Worm (Caenorhabditis elegans) whole organism, young adult: Measurements from ENCODE around the gene T16G12.10.

Experiments used
- F22D6.2 ChIP-seq: sonication (generic microtip); optimal IDR thresholded peaks from 2 replicates; lab custom pipeline; 2016; ENCODE audit warnings: mild to moderate bottlenecking, missing genetic modification characterization, missing compliant biosample characterization
- F33H1.4 ChIP-seq: fragments of 200-800 bp; sonication (Bioruptor generic); IDR thresholded peaks from 2 replicates; pipeline ENCODE4 v1.3.6; 2022; ENCODE audit warnings: missing genetic modification reagents, missing genetic modification characterization, missing compliant biosample characterization
- F37B4.10 ChIP-seq: fragments of 200-800 bp; sonication (Bioruptor generic); IDR thresholded peaks from 2 replicates; pipeline ENCODE4 v1.3.6; 2022; ENCODE audit warnings: missing genetic modification characterization, missing compliant biosample characterization
- F39B2.1 ChIP-seq: fragments of 200-800 bp; sonication (Bioruptor generic); IDR thresholded peaks from 2 replicates; pipeline ENCODE4 v1.3.6; 2022; ENCODE audit warnings: missing genetic modification reagents, missing genetic modification characterization, missing compliant biosample characterization
- F52B5.7 ChIP-seq: sonication (generic microtip); optimal IDR thresholded peaks from 2 replicates; lab custom pipeline; 2016; ENCODE audit warnings: mild to moderate bottlenecking, missing genetic modification characterization, missing compliant biosample characterization
- F57A8.1 ChIP-seq: fragments of 200-800 bp; sonication (Bioruptor generic); optimal IDR thresholded peaks from 2 replicates; lab custom pipeline; 2018; ENCODE audit warnings: mild to moderate bottlenecking, missing genetic modification characterization, moderate library complexity, missing compliant biosample characterization
- K11D2.4 ChIP-seq: fragments of 200-800 bp; sonication (Bioruptor generic); IDR thresholded peaks from 2 replicates; pipeline ENCODE4 v1.3.6; 2022; ENCODE audit warnings: missing genetic modification reagents, missing genetic modification characterization, missing compliant biosample characterization
- T07F8.4 ChIP-seq: sonication (generic microtip); optimal IDR thresholded peaks from 2 replicates; lab custom pipeline; 2016; ENCODE audit warnings: mild to moderate bottlenecking, missing genetic modification characterization, moderate library complexity, missing compliant biosample characterization
- akir-1 ChIP-seq: fragments of 200-800 bp; sonication (Bioruptor generic); optimal IDR thresholded peaks from 2 replicates; lab custom pipeline; 2018; ENCODE audit warnings: mild to moderate bottlenecking, missing genetic modification characterization, moderate library complexity, missing compliant biosample characterization
- aptf-2 ChIP-seq: fragments of 200-800 bp; sonication (Bioruptor generic); conservative IDR thresholded peaks from 2 replicates; pipeline ENCODE4 v1.3.6; 2022; ENCODE audit warnings: missing genetic modification reagents, missing genetic modification characterization, missing compliant biosample characterization
- atf-7 ChIP-seq: sonication (generic microtip); optimal IDR thresholded peaks from 2 replicates; lab custom pipeline; 2017; ENCODE audit warnings: mild to moderate bottlenecking, missing genetic modification characterization, missing compliant biosample characterization
- attf-5 ChIP-seq: fragments of 200-800 bp; sonication (Bioruptor generic); optimal IDR thresholded peaks from 2 replicates; lab custom pipeline; 2018; ENCODE audit warnings: mild to moderate bottlenecking, missing genetic modification characterization, missing compliant biosample characterization
- bed-1 ChIP-seq: fragments of 200-800 bp; sonication (Bioruptor generic); IDR thresholded peaks from 2 replicates; pipeline ENCODE4 v1.3.6; 2022; ENCODE audit warnings: missing genetic modification reagents, missing genetic modification characterization, missing compliant biosample characterization
- bed-2 ChIP-seq: fragments of 200-800 bp; sonication (Bioruptor generic); IDR thresholded peaks from 2 replicates; pipeline ENCODE4 v1.3.6; 2022; ENCODE audit warnings: missing genetic modification reagents, missing genetic modification characterization, missing compliant biosample characterization
- ccch-3 ChIP-seq: fragments of 200-800 bp; sonication (Bioruptor generic); optimal IDR thresholded peaks from 2 replicates; lab custom pipeline; 2018; ENCODE audit warnings: mild to moderate bottlenecking, missing genetic modification characterization, missing compliant biosample characterization
- ceh-27 ChIP-seq: fragments of 200-800 bp; sonication (Bioruptor generic); optimal IDR thresholded peaks from 2 replicates; lab custom pipeline; 2018; ENCODE audit warnings: mild to moderate bottlenecking, missing genetic modification characterization, moderate library complexity, missing compliant biosample characterization
- dpff-1 ChIP-seq: sonication (generic microtip); optimal IDR thresholded peaks from 2 replicates; lab custom pipeline; 2017; ENCODE audit warnings: mild to moderate bottlenecking, missing genetic modification characterization, missing compliant biosample characterization
- dpl-1 ChIP-seq: fragments of 150-350 bp; optimal IDR thresholded peaks from 2 replicates; lab custom pipeline; 2014; ENCODE audit warnings: missing biosample characterization, missing genetic modification reagents, missing genetic modification characterization
- efl-1 ChIP-seq: fragments of 150-350 bp; optimal IDR thresholded peaks from 2 replicates; lab custom pipeline; 2014; ENCODE audit warnings: missing biosample characterization, missing genetic modification reagents, missing genetic modification characterization
- ets-4 ChIP-seq: fragments of 200-800 bp; sonication (Bioruptor generic); optimal IDR thresholded peaks from 2 replicates; lab custom pipeline; 2018; ENCODE audit warnings: mild to moderate bottlenecking, missing genetic modification characterization, missing compliant biosample characterization
- hlh-26 ChIP-seq: fragments of 200-800 bp; sonication (Bioruptor generic); conservative IDR thresholded peaks from 2 replicates; pipeline ENCODE4 v1.3.6; 2022; ENCODE audit warnings: missing genetic modification reagents, missing genetic modification characterization, missing compliant biosample characterization
- hmg-1.2 ChIP-seq: fragments of 200-800 bp; sonication (Bioruptor generic); IDR thresholded peaks from 2 replicates; pipeline ENCODE4 v1.3.6; 2022; ENCODE audit warnings: missing genetic modification reagents, missing genetic modification characterization, missing compliant biosample characterization
- hrde-1 ChIP-seq: sonication (generic microtip); optimal IDR thresholded peaks from 2 replicates; lab custom pipeline; 2016; ENCODE audit warnings: missing genetic modification characterization, mild to moderate bottlenecking, missing compliant biosample characterization, moderate library complexity, missing genotype, missing genetic modification reagents, borderline replicate concordance
- hsf-1 ChIP-seq: fragments of 200-800 bp; sonication (Bioruptor generic); IDR thresholded peaks from 2 replicates; pipeline ENCODE4 v1.3.6; 2022; ENCODE audit warnings: missing genetic modification reagents, missing genetic modification characterization, missing compliant biosample characterization
- lin-26 ChIP-seq: fragments of 200-800 bp; sonication (Bioruptor generic); IDR thresholded peaks from 2 replicates; pipeline ENCODE4 v1.3.6; 2022; ENCODE audit warnings: missing genetic modification reagents, missing genetic modification characterization, missing compliant biosample characterization
- lin-35 ChIP-seq, 3 experiments: fragments of 150-350 bp in 2 of 3; sonication (generic microtip) in 1 of 3; optimal IDR thresholded peaks; 2 replicates each; lab custom pipeline; 2014 to 2018; ENCODE audit warnings: missing biosample characterization in 3 of 3, missing genetic modification characterization in 3 of 3, missing genetic modification reagents in 3 of 3
- lin-40 ChIP-seq: sonication (generic microtip); optimal IDR thresholded peaks from 2 replicates; lab custom pipeline; 2016; ENCODE audit warnings: missing genetic modification characterization, mild to moderate bottlenecking, missing compliant biosample characterization, missing genotype, missing genetic modification reagents
- lin-54 ChIP-seq: fragments of 200-800 bp; sonication (Bioruptor generic); optimal IDR thresholded peaks from 2 replicates; lab custom pipeline; 2018; ENCODE audit warnings: mild to moderate bottlenecking, missing genetic modification characterization, missing compliant biosample characterization
- lsl-1 ChIP-seq: fragments of 200-800 bp; sonication (Bioruptor generic); optimal IDR thresholded peaks from 2 replicates; lab custom pipeline; 2018; ENCODE audit warnings: mild to moderate bottlenecking, missing genetic modification characterization, moderate library complexity, missing compliant biosample characterization
- lsy-27 ChIP-seq: sonication (generic microtip); optimal IDR thresholded peaks from 2 replicates; lab custom pipeline; 2017; ENCODE audit warnings: missing genetic modification characterization, mild to moderate bottlenecking, missing compliant biosample characterization, antibody characterized with exemption, missing genotype, borderline replicate concordance; ENCODE audit not compliant: insufficient read depth
- madf-6 ChIP-seq: fragments of 200-800 bp; sonication (Bioruptor generic); IDR thresholded peaks from 2 replicates; pipeline ENCODE4 v1.3.6; 2022; ENCODE audit warnings: missing genetic modification reagents, missing genetic modification characterization, missing compliant biosample characterization
- madf-8 ChIP-seq: fragments of 200-800 bp; sonication (Bioruptor generic); conservative IDR thresholded peaks from 2 replicates; pipeline ENCODE4 v1.3.6; 2022; ENCODE audit warnings: missing genetic modification reagents, missing genetic modification characterization, missing compliant biosample characterization
- mcd-1 ChIP-seq: fragments of 200-800 bp; sonication (Bioruptor generic); IDR thresholded peaks from 2 replicates; pipeline ENCODE4 v1.3.6; 2022; ENCODE audit warnings: missing genetic modification reagents, missing genetic modification characterization, missing compliant biosample characterization
- mxl-1 ChIP-seq: sonication (generic microtip); optimal IDR thresholded peaks from 2 replicates; lab custom pipeline; 2016; ENCODE audit warnings: missing genetic modification characterization, missing compliant biosample characterization
- nfya-2 ChIP-seq: fragments of 200-800 bp; sonication (Bioruptor generic); IDR thresholded peaks from 2 replicates; pipeline ENCODE4 v1.3.6; 2022; ENCODE audit warnings: missing genetic modification reagents, missing genetic modification characterization, missing compliant biosample characterization
- nfyb-1 ChIP-seq: fragments of 200-800 bp; sonication (Bioruptor generic); IDR thresholded peaks from 2 replicates; pipeline ENCODE4 v1.3.6; 2022; ENCODE audit warnings: missing genetic modification reagents, missing genetic modification characterization, missing compliant biosample characterization
- nhr-179 ChIP-seq: sonication (generic microtip); optimal IDR thresholded peaks from 2 replicates; lab custom pipeline; 2016; ENCODE audit warnings: mild to moderate bottlenecking, missing genetic modification characterization, missing compliant biosample characterization
- nhr-80 ChIP-seq: sonication (generic microtip); optimal IDR thresholded peaks from 2 replicates; lab custom pipeline; 2016; ENCODE audit warnings: missing genetic modification characterization, missing compliant biosample characterization
- rec-8 ChIP-seq, 2 experiments: sonication (generic microtip); optimal IDR thresholded peaks; 2 replicates each; lab custom pipeline; 2016; ENCODE audit warnings: mild to moderate bottlenecking in 2 of 2, missing genetic modification characterization in 2 of 2, missing genetic modification reagents in 2 of 2, missing genotype in 2 of 2, missing biosample characterization in 1 of 2, missing compliant biosample characterization in 1 of 2, moderate library complexity in 1 of 2
- rpc-1 ChIP-seq, 2 experiments: fragments of 150-350 bp in 1 of 2; sonication (generic microtip) in 1 of 2; optimal IDR thresholded peaks; 2 replicates each; lab custom pipeline; 2014 to 2018; ENCODE audit warnings: missing biosample characterization in 1 of 2, missing genetic modification characterization in 1 of 2, missing genetic modification reagents in 1 of 2, missing genotype in 1 of 2
- snpc-1.1 ChIP-seq: sonication (generic microtip); optimal IDR thresholded peaks from 2 replicates; lab custom pipeline; 2017; ENCODE audit warnings: missing genetic modification characterization, mild to moderate bottlenecking, missing compliant biosample characterization, antibody characterized with exemption, moderate library complexity, missing genotype, missing genetic modification reagents; ENCODE audit not compliant: insufficient read depth
- snpc-4 ChIP-seq, 5 experiments: fragments of 150-350 bp in 1 of 5; sonication (generic microtip) in 4 of 5; optimal IDR thresholded peaks; 2 replicates each; lab custom pipeline; 2014 to 2018; ENCODE audit warnings: missing genetic modification characterization in 5 of 5, missing biosample characterization in 3 of 5, antibody characterized with exemption in 2 of 5, mild to moderate bottlenecking in 2 of 5, missing compliant biosample characterization in 2 of 5, missing genotype in 2 of 5, moderate library complexity in 2 of 5, missing genetic modification reagents in 1 of 5
- tbp1 ChIP-seq: fragments of 200-800 bp; sonication (Bioruptor generic); optimal IDR thresholded peaks from 2 replicates; lab custom pipeline; 2018; ENCODE audit warnings: mild to moderate bottlenecking, missing genetic modification characterization, missing compliant biosample characterization
- unc-130 ChIP-seq: sonication (generic microtip); optimal IDR thresholded peaks from 2 replicates; lab custom pipeline; 2016; ENCODE audit warnings: missing genetic modification reagents, missing genetic modification characterization, missing compliant biosample characterization
- unc-62 ChIP-seq: fragments of 150-350 bp; optimal IDR thresholded peaks from 2 replicates; lab custom pipeline; 2014; ENCODE audit warnings: missing biosample characterization, missing genetic modification reagents, missing genetic modification characterization
- ztf-6 ChIP-seq: fragments of 200-800 bp; sonication (Bioruptor generic); IDR thresholded peaks from 2 replicates; pipeline ENCODE4 v1.3.6; 2022; ENCODE audit warnings: missing genetic modification reagents, missing genetic modification characterization, missing compliant biosample characterization

T16G12.10 gene

DNA sequence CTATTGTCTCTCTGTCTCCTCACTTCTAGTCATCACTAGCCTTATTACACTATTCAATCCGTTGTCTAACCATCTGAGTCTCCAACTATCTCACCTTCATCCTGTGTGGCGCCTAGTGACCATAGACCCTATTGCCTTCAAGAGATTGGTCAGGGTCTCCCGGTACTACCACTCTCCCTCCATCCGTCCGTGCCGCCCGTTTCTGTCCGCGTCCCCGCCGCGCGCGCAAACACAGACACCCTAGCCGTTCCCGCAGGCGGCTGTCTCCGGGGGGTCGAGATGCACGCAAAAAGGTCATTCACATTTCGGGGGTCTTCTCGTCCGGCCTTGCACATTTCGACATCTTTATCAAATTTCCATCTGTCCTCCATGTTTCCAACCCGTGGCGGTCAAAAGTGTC, 38.6 kb upstream of the T16G12.10 start (continued):
- TF ChIP-seq F52B5.7 (tag; lab: Kevin White, UChicago), result no peak
- TF ChIP-seq rec-8 (tag; optimal IDR thresholded peaks at IDR 0.05; lab: Kevin White, UChicago), result no peak
- TF ChIP-seq F39B2.1 (GFP tag; lab: Robert Waterston, UW), result no peak
- no peak for TF ChIP-seq lin-54 (GFP tag; lab: Kevin White, UChicago)
- no peak for TF ChIP-seq dpff-1
- no peak for TF ChIP-seq attf-5 (GFP tag; lab: Kevin White, UChicago)
- TF ChIP-seq efl-1, result peak; percentile 35
- no peak for TF ChIP-seq ztf-6
- TF ChIP-seq mxl-1 (tag; lab: Kevin White, UChicago), result no peak
- TF ChIP-seq rpc-1 (optimal IDR thresholded peaks at IDR 0.05; lab: Kevin White, UChicago), result no peak
- TF ChIP-seq rpc-1 (tag; optimal IDR thresholded peaks at IDR 0.05; lab: Kevin White, UChicago), result no peak
- TF ChIP-seq lin-40 (tag; lab: Kevin White, UChicago), result no peak
- no peak for TF ChIP-seq nfya-2 (GFP tag; lab: Robert Waterston, UW)
- no peak for TF ChIP-seq hlh-26 (GFP tag; lab: Robert Waterston, UW)
- 0 out of 2 replicates have a peak, but pooled peaks have one; percentile 24 for TF ChIP-seq lin-26 (GFP tag; lab: Robert Waterston, UW)
- no peak for TF ChIP-seq F57A8.1 (GFP tag; lab: Kevin White, UChicago)
- TF ChIP-seq lsy-27, result no peak
- TF ChIP-seq tbp1, result no peak
- no peak for TF ChIP-seq madf-8 (GFP tag; lab: Robert Waterston, UW)
- no peak for TF ChIP-seq nhr-80
- TF ChIP-seq hrde-1 (tag; lab: Kevin White, UChicago), result no peak
- no peak for TF ChIP-seq aptf-2 (GFP tag; lab: Robert Waterston, UW)
- no peak for TF ChIP-seq F22D6.2 (tag; lab: Kevin White, UChicago)
- no peak for TF ChIP-seq bed-1
- no peak for TF ChIP-seq hsf-1 (GFP tag; lab: Robert Waterston, UW)
- 0 out of 2 replicates have a peak, but pooled peaks have one; percentile 68 for TF ChIP-seq bed-2 (GFP tag; lab: Robert Waterston, UW)
- TF ChIP-seq atf-7, result no peak
- no peak for TF ChIP-seq T07F8.4 (tag; lab: Kevin White, UChicago)
- TF ChIP-seq F37B4.10 (GFP tag; lab: Robert Waterston, UW), result no peak
- no peak for TF ChIP-seq akir-1 (GFP tag; lab: Kevin White, UChicago)
- TF ChIP-seq ccch-3 (GFP tag; lab: Kevin White, UChicago), result no peak
- TF ChIP-seq K11D2.4 (GFP tag; lab: Robert Waterston, UW), result no peak
- TF ChIP-seq nhr-179 (tag; lab: Kevin White, UChicago), result no peak
- no peak for TF ChIP-seq snpc-1.1
- TF ChIP-seq unc-62, result no peak

DNA sequence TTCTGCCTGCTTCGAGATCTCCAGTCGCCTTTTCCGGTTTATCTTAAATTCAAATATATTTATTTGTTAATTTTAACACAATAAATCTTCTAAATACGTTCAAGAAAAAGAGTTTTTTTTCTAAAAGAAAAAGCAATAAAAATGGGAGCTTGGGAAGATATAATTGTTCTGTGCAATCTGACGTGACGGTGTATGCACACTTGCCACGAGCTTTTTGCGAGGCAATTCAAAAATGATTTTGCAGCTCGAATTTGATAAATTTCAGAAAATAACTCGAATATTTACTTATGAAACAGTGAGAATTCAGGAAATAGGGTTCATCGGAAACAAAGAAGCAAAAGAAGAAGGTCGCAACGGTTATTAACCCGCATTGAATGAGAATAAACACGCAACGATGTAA, 37.2 kb upstream of the T16G12.10 start:
- TF ChIP-seq lsl-1 (GFP tag; lab: Kevin White, UChicago) (peak; percentile 42), F33H1.4 (0 out of 2 replicates have a peak, but pooled peaks have one; percentile 18), dpl-1 (GFP tag; lab: Kevin White, UChicago) (peak; percentile 57), ets-4 (GFP tag; lab: Kevin White, UChicago) (no peak), madf-6 (peak; percentile 37; the same call in 1 of the 2 replicates), lin-54 (GFP tag; lab: Kevin White, UChicago) (peak; percentile 81), mcd-1 (GFP tag; lab: Robert Waterston, UW) (no peak), snpc-4 (GFP tag; optimal IDR thresholded peaks at IDR 0.05; lab: Kevin White, UChicago) (no peak), snpc-4 (tag; optimal IDR thresholded peaks at IDR 0.05; lab: Kevin White, UChicago) (peak in 1 of 4 experiments; percentile 6), unc-130 (GFP tag; lab: Kevin White, UChicago) (no peak), ceh-27 (GFP tag; lab: Kevin White, UChicago) (no peak), lin-35 (GFP tag; optimal IDR thresholded peaks at IDR 0.05; lab: Kevin White, UChicago) (peak in 1 of 3 experiments; percentile 54), efl-1 (peak; percentile 66), nfyb-1 (GFP tag; lab: Robert Waterston, UW) (0 out of 2 replicates have a peak, but pooled peaks have one; percentile 35), hmg-1.2 (peak; percentile 12; the same call in 1 of the 2 replicates)
